Fruit fly (Drosophila melanogaster): ENCODE data around the gene Afti.

Afti gene

DNA sequence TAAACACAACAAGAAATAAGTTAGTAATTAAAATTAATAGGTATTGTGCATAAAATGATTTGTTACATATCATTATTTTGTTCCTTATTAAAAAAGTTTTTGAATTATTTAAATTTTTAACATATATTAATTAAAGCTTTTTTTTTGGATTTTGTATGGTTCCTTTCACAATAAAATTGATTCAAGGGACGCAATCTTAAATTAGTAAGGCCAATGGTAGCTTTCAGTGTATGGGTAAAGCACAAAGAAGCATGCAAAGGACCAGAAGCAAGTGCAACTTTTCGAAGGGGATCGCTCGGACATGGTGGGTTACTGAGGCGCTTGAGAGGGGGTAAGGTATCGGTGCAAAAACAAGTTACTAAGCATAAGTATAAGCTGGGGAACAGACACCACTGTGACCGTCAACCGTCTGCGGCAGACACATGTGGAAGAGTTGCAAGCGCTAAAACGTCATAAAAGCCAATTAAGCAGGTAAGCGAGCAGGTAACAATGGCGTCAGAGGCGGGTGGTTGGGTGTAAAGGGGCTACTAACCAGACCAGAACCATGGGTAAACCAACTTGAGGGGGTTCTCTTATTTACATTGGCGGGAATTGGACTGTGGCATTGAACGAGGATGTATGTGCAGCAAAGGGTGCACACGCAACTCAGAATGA lies 50.8 kb downstream of the Afti start:
- TF ChIP-seq CrebA (GFP tag; optimal IDR thresholded peaks at IDR 0.05; ENCODE audit: borderline replicate concordance) (no peak), foxo (GFP tag; optimal IDR thresholded peaks at IDR 0.05) (peak in 1 of 2 experiments; percentile 59), CG32264 (GFP tag; optimal IDR thresholded peaks at IDR 0.05) (no peak), dmrt93B (GFP tag; optimal IDR thresholded peaks at IDR 0.05) (peak; percentile 0), Sp1 (GFP tag; optimal IDR thresholded peaks at IDR 0.05) (peak; percentile 74), usp (GFP tag; optimal IDR thresholded peaks at IDR 0.05) (no peak), lola (GFP tag; optimal IDR thresholded peaks at IDR 0.05) (no peak), Mio (GFP tag; optimal IDR thresholded peaks at IDR 0.05) (no peak), N (GFP tag; optimal IDR thresholded peaks at IDR 0.05) (no peak), GATAd (GFP tag; optimal IDR thresholded peaks at IDR 0.05) (no peak), sv (GFP tag; optimal IDR thresholded peaks at IDR 0.05) (no peak), Rel (GFP tag; optimal IDR thresholded peaks at IDR 0.05) (no peak), Rel (tag; optimal IDR thresholded peaks at IDR 0.05) (no peak), Myc (optimal IDR thresholded peaks at IDR 0.05) (no peak), Dif (GFP tag; optimal IDR thresholded peaks at IDR 0.05; ENCODE audit: partially characterized antibody) (peak; percentile 52), jim (GFP tag; optimal IDR thresholded peaks at IDR 0.05) (no peak), psq (GFP tag; optimal IDR thresholded peaks at IDR 0.05) (peak; percentile 64), Jra (GFP tag; optimal IDR thresholded peaks at IDR 0.05) (no peak), HLH106 (tag; optimal IDR thresholded peaks at IDR 0.05) (peak; percentile 49), Vsx2 (GFP tag; optimal IDR thresholded peaks at IDR 0.05; ENCODE audit: partially characterized antibody) (peak; percentile 92), dsf (GFP tag; optimal IDR thresholded peaks at IDR 0.05; ENCODE audit: borderline replicate concordance) (no peak), dl (GFP tag; optimal IDR thresholded peaks at IDR 0.05; ENCODE audit: insufficient read depth in 1 of 2, partially characterized antibody in 2 of 2) (no peak), brk (GFP tag; optimal IDR thresholded peaks at IDR 0.05) (no peak), Hr83 (GFP tag; optimal IDR thresholded peaks at IDR 0.05; ENCODE audit: poor library complexity, severe bottlenecking) (no peak), OdsH (GFP tag; optimal IDR thresholded peaks at IDR 0.05) (peak; percentile 61), Hr78 (GFP tag; optimal IDR thresholded peaks at IDR 0.05) (no peak), Abd-B (GFP tag; optimal IDR thresholded peaks at IDR 0.05) (no peak), Dfd (GFP tag; optimal IDR thresholded peaks at IDR 0.05) (no peak), Hnf4 (GFP tag; optimal IDR thresholded peaks at IDR 0.05) (no peak), ey (GFP tag; optimal IDR thresholded peaks at IDR 0.05) (no peak), woc (GFP tag; optimal IDR thresholded peaks at IDR 0.05) (no peak), fru (GFP tag; optimal IDR thresholded peaks at IDR 0.05) (no peak)
